Worm (Caenorhabditis elegans): ENCODE data around the gene clec-135.

ce11 chrII:4301307-4301706 is 42.7 kb upstream of the clec-135 start, which contains the start of gene gtf-2F1:
- TF ChIP-seq unc-62 (GFP tag; optimal IDR thresholded peaks at IDR 0.05) (no peak), zag-1 (tag; optimal IDR thresholded peaks at IDR 0.05) (no peak), F13H6.1 (tag; optimal IDR thresholded peaks at IDR 0.05) (no peak), nhr-6 (tag; optimal IDR thresholded peaks at IDR 0.05) (no peak), unc-39 (tag; optimal IDR thresholded peaks at IDR 0.05) (no peak), snpc-4 (tag; optimal IDR thresholded peaks at IDR 0.05) (no peak), nhr-12 (tag; optimal IDR thresholded peaks at IDR 0.05) (no peak), lin-39 (tag; optimal IDR thresholded peaks at IDR 0.05) (no peak), nhr-237 (tag; optimal IDR thresholded peaks at IDR 0.05) (no peak), nhr-11 (tag; optimal IDR thresholded peaks at IDR 0.05) (no peak), ceh-82 (tag; optimal IDR thresholded peaks at IDR 0.05) (no peak), ztf-4 (tag; optimal IDR thresholded peaks at IDR 0.05) (no peak), ZK546.5 (tag; optimal IDR thresholded peaks at IDR 0.05) (no peak)
